Worm (Caenorhabditis elegans) whole organism, L1 larva: ENCODE results near the gene bli-2.

Experiments
- Y116A8C.19 ChIP-seq: sonication (generic microtip); optimal IDR thresholded peaks from 2 replicates; lab custom pipeline; 2016; ENCODE audit warnings: missing compliant biosample characterization, missing genetic modification characterization, borderline replicate concordance
- aly-2 ChIP-seq: fragments of 150-350 bp; optimal IDR thresholded peaks from 2 replicates; lab custom pipeline; 2014; ENCODE audit warnings: missing biosample characterization, missing genetic modification characterization
- ama-1 ChIP-seq: fragments of 150-350 bp; optimal IDR thresholded peaks from 2 replicates; lab custom pipeline; 2014
- ceh-8 ChIP-seq: fragments of 200-800 bp; sonication (Bioruptor generic); optimal IDR thresholded peaks from 2 replicates; lab custom pipeline; 2018; ENCODE audit warnings: mild to moderate bottlenecking, missing genetic modification characterization, moderate library complexity, missing compliant biosample characterization
- ceh-82 ChIP-seq, 3 experiments: fragments of 150-350 bp in 1 of 3; sonication (generic microtip) in 2 of 3; optimal IDR thresholded peaks; 2 replicates each; lab custom pipeline; 2014 to 2017; ENCODE audit warnings: missing biosample characterization in 3 of 3, missing genetic modification characterization in 3 of 3
- ceh-88 ChIP-seq: fragments of 200-800 bp; sonication (Bioruptor generic); IDR thresholded peaks from 2 replicates; pipeline ENCODE4 v1.3.6; 2022; ENCODE audit warnings: missing genetic modification characterization, missing compliant biosample characterization
- ceh-90 ChIP-seq: sonication (generic microtip); optimal IDR thresholded peaks from 2 replicates; lab custom pipeline; 2016; ENCODE audit warnings: missing genetic modification characterization, missing compliant biosample characterization
- ces-1 ChIP-seq: fragments of 150-350 bp; optimal IDR thresholded peaks from 2 replicates; lab custom pipeline; 2014; ENCODE audit warnings: missing biosample characterization, missing genetic modification reagents, missing genetic modification characterization
- egl-13 ChIP-seq: sonication (generic microtip); optimal IDR thresholded peaks from 2 replicates; lab custom pipeline; 2016; ENCODE audit warnings: missing genotype, missing genetic modification reagents, missing genetic modification characterization, missing compliant biosample characterization
- elt-2 ChIP-seq: sonication (generic microtip); optimal IDR thresholded peaks from 2 replicates; lab custom pipeline; 2016; ENCODE audit warnings: missing genetic modification characterization, mild to moderate bottlenecking, inconsistent platforms, missing compliant biosample characterization, missing genetic modification reagents
- elt-3 ChIP-seq, 6 experiments: fragments of 150-350 bp in 1 of 6; sonication (generic microtip); optimal IDR thresholded peaks; 2 replicates each; lab custom pipeline; 2017 to 2018; ENCODE audit warnings: missing biosample characterization in 6 of 6, missing genetic modification characterization in 6 of 6, inconsistent platforms in 1 of 6
- fkh-4 ChIP-seq: sonication (generic microtip); optimal IDR thresholded peaks from 2 replicates; lab custom pipeline; 2016; ENCODE audit warnings: missing compliant biosample characterization, missing genetic modification characterization, borderline replicate concordance
- grh-1 ChIP-seq: fragments of 200-800 bp; sonication (Bioruptor generic); IDR thresholded peaks from 2 replicates; pipeline ENCODE4 v1.3.6; 2022; ENCODE audit warnings: missing genetic modification reagents, missing genetic modification characterization, missing compliant biosample characterization
- hpl-2 ChIP-seq: fragments of 150-350 bp; optimal IDR thresholded peaks from 2 replicates; lab custom pipeline; 2014; ENCODE audit warnings: missing biosample characterization, missing genetic modification reagents, missing genetic modification characterization
- jun-1 ChIP-seq: fragments of 150-350 bp; optimal IDR thresholded peaks from 2 replicates; lab custom pipeline; 2014; ENCODE audit warnings: missing biosample characterization, missing genetic modification reagents, missing genetic modification characterization
- lin-13 ChIP-seq: fragments of 150-350 bp; optimal IDR thresholded peaks from 2 replicates; lab custom pipeline; 2014; ENCODE audit warnings: missing biosample characterization, missing genetic modification reagents, missing genetic modification characterization
- lin-15B ChIP-seq: fragments of 150-350 bp; sonication (generic microtip); optimal IDR thresholded peaks from 3 replicates; lab custom pipeline; 2014; ENCODE audit warnings: missing biosample characterization, missing genetic modification characterization
- lin-35 ChIP-seq, 2 experiments: fragments of 150-350 bp; optimal IDR thresholded peaks; 2 replicates each; lab custom pipeline; 2014; ENCODE audit warnings: missing biosample characterization in 2 of 2, missing genetic modification characterization in 2 of 2, missing genetic modification reagents in 2 of 2
- lin-39 ChIP-seq: fragments of 150-350 bp; optimal IDR thresholded peaks from 2 replicates; lab custom pipeline; 2014; ENCODE audit warnings: missing biosample characterization, missing genetic modification reagents, missing genetic modification characterization
- mdl-1 ChIP-seq, 2 experiments: fragments of 150-350 bp; optimal IDR thresholded peaks; 2 replicates each; lab custom pipeline; 2014 to 2017; ENCODE audit warnings: missing biosample characterization in 2 of 2, missing genetic modification characterization in 2 of 2, inconsistent platforms in 1 of 2
- nhr-237 ChIP-seq: fragments of 150-350 bp; optimal IDR thresholded peaks from 2 replicates; lab custom pipeline; 2014; ENCODE audit warnings: missing biosample characterization, missing genetic modification characterization
- nhr-47 ChIP-seq: sonication (generic microtip); optimal IDR thresholded peaks from 2 replicates; lab custom pipeline; 2016; ENCODE audit warnings: mild to moderate bottlenecking, missing genetic modification characterization, moderate library complexity, missing compliant biosample characterization
- nhr-71 ChIP-seq: sonication (generic microtip); optimal IDR thresholded peaks from 2 replicates; lab custom pipeline; 2016; ENCODE audit warnings: mild to moderate bottlenecking, missing genetic modification characterization, moderate library complexity, missing compliant biosample characterization
- nhr-76 ChIP-seq: sonication (generic microtip); optimal IDR thresholded peaks from 2 replicates; lab custom pipeline; 2017; ENCODE audit warnings: missing biosample characterization, missing genetic modification characterization
- nhr-85 ChIP-seq: sonication (generic microtip); peaks from one replicate; lab custom pipeline; 2016; ENCODE audit warnings: missing genetic modification characterization, inconsistent platforms, missing compliant biosample characterization
- pag-3 ChIP-seq: sonication (generic microtip); optimal IDR thresholded peaks from 2 replicates; lab custom pipeline; 2017; ENCODE audit warnings: missing genetic modification characterization, mild to moderate bottlenecking, missing compliant biosample characterization, antibody characterized with exemption, borderline replicate concordance; ENCODE audit not compliant: insufficient read depth
- pax-3 ChIP-seq: fragments of 200-800 bp; sonication (Bioruptor generic); optimal IDR thresholded peaks from 2 replicates; lab custom pipeline; 2018; ENCODE audit warnings: mild to moderate bottlenecking, missing genetic modification characterization, moderate library complexity, missing compliant biosample characterization
- snu-23 ChIP-seq: sonication (generic microtip); optimal IDR thresholded peaks from 2 replicates; lab custom pipeline; 2016; ENCODE audit warnings: missing genetic modification characterization, missing compliant biosample characterization
- sup-37 ChIP-seq: fragments of 200-800 bp; sonication (Bioruptor generic); optimal IDR thresholded peaks from 2 replicates; lab custom pipeline; 2018; ENCODE audit warnings: mild to moderate bottlenecking, missing genetic modification characterization, missing compliant biosample characterization
- swsn-7 ChIP-seq: sonication (generic microtip); optimal IDR thresholded peaks from 2 replicates; lab custom pipeline; 2016; ENCODE audit warnings: missing genetic modification characterization, missing compliant biosample characterization
- tbx-2 ChIP-seq: sonication (generic microtip); optimal IDR thresholded peaks from 2 replicates; lab custom pipeline; 2016; ENCODE audit warnings: missing genetic modification characterization, missing compliant biosample characterization
- tlp-1 ChIP-seq: fragments of 150-350 bp; optimal IDR thresholded peaks from 2 replicates; lab custom pipeline; 2014; ENCODE audit warnings: missing biosample characterization, missing genetic modification characterization
- unc-130 ChIP-seq: fragments of 150-350 bp; optimal IDR thresholded peaks from 2 replicates; lab custom pipeline; 2017; ENCODE audit warnings: missing biosample characterization, missing genetic modification characterization, inconsistent platforms
- unc-30 ChIP-seq: sonication (generic microtip); optimal IDR thresholded peaks from 2 replicates; lab custom pipeline; 2017; ENCODE audit warnings: missing biosample characterization, missing genetic modification characterization
- vab-15 ChIP-seq: sonication (generic microtip); optimal IDR thresholded peaks from 2 replicates; lab custom pipeline; 2017; ENCODE audit warnings: missing genotype, mild to moderate bottlenecking, missing genetic modification characterization, missing compliant biosample characterization
- xbp-1 ChIP-seq: sonication (generic microtip); optimal IDR thresholded peaks from 2 replicates; lab custom pipeline; 2016; ENCODE audit warnings: missing genetic modification characterization, missing compliant biosample characterization
- ztf-4 ChIP-seq: fragments of 150-350 bp; optimal IDR thresholded peaks from 2 replicates; lab custom pipeline; 2014; ENCODE audit warnings: missing biosample characterization, missing genetic modification characterization

bli-2 gene

ce11 chrII:5668830-5669229 is 16.6 kb upstream of the bli-2 start, which contains the start of gene C25H3.7:
Gene C25H3.7, minus strand, starts transcription at chrII:5668930.
- no peak for TF ChIP-seq mdl-1 (tag; optimal IDR thresholded peaks at IDR 0.05; lab: Kevin White, UChicago)
- no peak for TF ChIP-seq vab-15 (tag; lab: Kevin White, UChicago)
- no peak for TF ChIP-seq tlp-1 (tag; lab: Kevin White, UChicago)
- TF ChIP-seq unc-130 (tag; lab: Kevin White, UChicago): no peak
- TF ChIP-seq aly-2: no peak
- no peak for TF ChIP-seq pag-3 (tag; lab: Kevin White, UChicago)
- TF ChIP-seq jun-1: no peak
- TF ChIP-seq elt-2 (tag; lab: Kevin White, UChicago): no peak
- no peak for TF ChIP-seq pax-3 (tag; lab: Kevin White, UChicago)
- TF ChIP-seq ceh-90: no peak
- TF ChIP-seq snu-23 (GFP tag; lab: Kevin White, UChicago): no peak
- TF ChIP-seq nhr-71 (tag; lab: Kevin White, UChicago): no peak
- TF ChIP-seq fkh-4 (tag; lab: Kevin White, UChicago): no peak
- TF ChIP-seq Y116A8C.19 (tag; lab: Kevin White, UChicago): no peak
- TF ChIP-seq lin-15B (tag; lab: Kevin White, UChicago): no peak
- TF ChIP-seq elt-3 (tag; optimal IDR thresholded peaks at IDR 0.05; lab: Kevin White, UChicago): no peak
- TF ChIP-seq nhr-85 (tag; lab: Kevin White, UChicago): no peak
- TF ChIP-seq hpl-2: no peak
- no peak for TF ChIP-seq ceh-8

ce11 chrII:5667540-5667939 is 15.3 kb upstream of the bli-2 start:
- TF ChIP-seq ces-1 (no peak), egl-13 (tag; lab: Kevin White, UChicago) (no peak), sup-37 (GFP tag; lab: Kevin White, UChicago) (no peak), jun-1 (no peak), lin-35 (GFP tag; optimal IDR thresholded peaks at IDR 0.05; lab: Kevin White, UChicago) (no peak), vab-15 (tag; lab: Kevin White, UChicago) (no peak), tlp-1 (tag; lab: Kevin White, UChicago) (no peak), unc-30 (no peak), elt-2 (tag; lab: Kevin White, UChicago) (no peak), ceh-8 (no peak), ztf-4 (tag; lab: Kevin White, UChicago) (no peak), nhr-76 (tag; lab: Kevin White, UChicago) (no peak), swsn-7 (tag; lab: Kevin White, UChicago) (no peak), ceh-88 (GFP tag; lab: Robert Waterston, UW) (no peak)

ce11 chrII:5665991-5666390 is 13.8 kb upstream of the bli-2 start, which contains the start of gene C25H3.16:
Gene C25H3.16, plus strand, starts transcription at chrII:5666291.
- TF ChIP-seq xbp-1 (tag; lab: Kevin White, UChicago) (no peak), ama-1 (lab: Kevin White, UChicago) (no peak), tbx-2 (no peak), lin-13 (GFP tag; lab: Kevin White, UChicago) (no peak), nhr-76 (tag; lab: Kevin White, UChicago) (no peak), lin-39 (tag; lab: Kevin White, UChicago) (no peak), nhr-47 (tag; lab: Kevin White, UChicago) (no peak), lin-35 (GFP tag; optimal IDR thresholded peaks at IDR 0.05; lab: Kevin White, UChicago) (no peak), nhr-237 (tag; lab: Kevin White, UChicago) (no peak), swsn-7 (tag; lab: Kevin White, UChicago) (no peak), grh-1 (GFP tag; lab: Robert Waterston, UW) (no peak), ceh-82 (tag; optimal IDR thresholded peaks at IDR 0.05; lab: Kevin White, UChicago) (no peak), sup-37 (GFP tag; lab: Kevin White, UChicago) (no peak), jun-1 (no peak), tlp-1 (tag; lab: Kevin White, UChicago) (no peak)
